Worm (Caenorhabditis elegans) whole organism, L4 larva: ENCODE measurements around the gene nlp-101.

ENCODE experiments used
- R02D3.7 ChIP-seq: fragments of 150-350 bp; sonication (generic microtip); optimal IDR thresholded peaks from 3 replicates; lab custom pipeline; 2014; ENCODE audit warnings: missing biosample characterization, missing genetic modification characterization
- Y5F2A.4 ChIP-seq: fragments of 200-800 bp; sonication (Bioruptor generic); optimal IDR thresholded peaks from 2 replicates; lab custom pipeline; 2018; ENCODE audit warnings: mild to moderate bottlenecking, missing genetic modification characterization, missing compliant biosample characterization
- ZK337.2 ChIP-seq: fragments of 200-800 bp; sonication (Bioruptor generic); IDR thresholded peaks from 2 replicates; pipeline ENCODE4 v1.3.6; 2022; ENCODE audit warnings: missing genetic modification reagents, missing genetic modification characterization, missing compliant biosample characterization
- ZK546.5 ChIP-seq, 2 experiments: sonication (generic microtip); optimal IDR thresholded peaks; 2 replicates each; lab custom pipeline; 2017; ENCODE audit warnings: missing biosample characterization in 2 of 2, missing genetic modification characterization in 2 of 2
- aha-1 ChIP-seq: fragments of 150-350 bp; peaks from one replicate; lab custom pipeline; 2014; ENCODE audit warnings: missing biosample characterization, missing genetic modification characterization
- ceh-20 ChIP-seq: fragments of 200-800 bp; sonication (Bioruptor generic); IDR thresholded peaks from 2 replicates; pipeline ENCODE4 v1.3.6; 2022; ENCODE audit warnings: missing genetic modification reagents, missing genetic modification characterization, missing compliant biosample characterization
- ceh-28 ChIP-seq: fragments of 150-350 bp; optimal IDR thresholded peaks from 2 replicates; lab custom pipeline; 2014; ENCODE audit warnings: missing biosample characterization, missing genetic modification reagents, missing genetic modification characterization
- daf-16 ChIP-seq, 3 experiments: sonication (generic microtip); optimal IDR thresholded peaks; 2 replicates each; lab custom pipeline; 2016 to 2017; ENCODE audit warnings: missing genetic modification characterization in 3 of 3, missing genetic modification reagents in 3 of 3, mild to moderate bottlenecking in 2 of 3, missing compliant biosample characterization in 2 of 3, missing biosample characterization in 1 of 3, moderate library complexity in 1 of 3
- daf-8 ChIP-seq: fragments of 200-800 bp; sonication (Bioruptor generic); IDR thresholded peaks from 2 replicates; pipeline ENCODE4 v1.3.6; 2022; ENCODE audit warnings: missing genetic modification characterization, missing compliant biosample characterization
- dmd-6 ChIP-seq: fragments of 200-800 bp; sonication (Bioruptor generic); IDR thresholded peaks from 2 replicates; pipeline ENCODE4 v1.3.6; 2022; ENCODE audit warnings: missing genetic modification reagents, missing genetic modification characterization, missing compliant biosample characterization
- dve-1 ChIP-seq: sonication (generic microtip); optimal IDR thresholded peaks from 2 replicates; lab custom pipeline; 2017; ENCODE audit warnings: antibody characterized with exemption, mild to moderate bottlenecking, missing genetic modification characterization, missing compliant biosample characterization; ENCODE audit not compliant: insufficient read depth
- hif-1 ChIP-seq, 2 experiments: sonication (generic microtip); optimal IDR thresholded peaks; 2 replicates each; lab custom pipeline; 2016 to 2017; ENCODE audit warnings: missing compliant biosample characterization in 2 of 2, missing genetic modification characterization in 2 of 2, missing genetic modification reagents in 2 of 2, missing genotype in 2 of 2, mild to moderate bottlenecking in 1 of 2
- hlh-11 ChIP-seq: fragments of 200-800 bp; sonication (Bioruptor generic); optimal IDR thresholded peaks from 2 replicates; lab custom pipeline; 2018; ENCODE audit warnings: mild to moderate bottlenecking, missing genetic modification characterization, missing compliant biosample characterization
- hlh-30 ChIP-seq: sonication (generic microtip); optimal IDR thresholded peaks from 2 replicates; lab custom pipeline; 2017; ENCODE audit warnings: antibody characterized with exemption, mild to moderate bottlenecking, missing genetic modification characterization, missing compliant biosample characterization; ENCODE audit not compliant: insufficient read depth
- mep-1 ChIP-seq: fragments of 150-350 bp; sonication (generic microtip); optimal IDR thresholded peaks from 3 replicates; lab custom pipeline; 2014; ENCODE audit warnings: missing biosample characterization, missing genetic modification characterization
- nhr-10 ChIP-seq: fragments of 150-350 bp; optimal IDR thresholded peaks from 2 replicates; lab custom pipeline; 2014; ENCODE audit warnings: missing biosample characterization, missing genetic modification characterization
- nhr-11 ChIP-seq: fragments of 150-350 bp; optimal IDR thresholded peaks from 2 replicates; lab custom pipeline; 2014; ENCODE audit warnings: missing biosample characterization, missing genetic modification characterization
- pqm-1 ChIP-seq: sonication (generic microtip); optimal IDR thresholded peaks from 2 replicates; lab custom pipeline; 2017; ENCODE audit warnings: missing biosample characterization, missing genetic modification characterization
- spr-1 ChIP-seq: sonication (generic microtip); optimal IDR thresholded peaks from 2 replicates; lab custom pipeline; 2016; ENCODE audit warnings: mild to moderate bottlenecking, missing genetic modification characterization, missing compliant biosample characterization
- tra-1 ChIP-seq: fragments of 200-800 bp; sonication (Bioruptor generic); IDR thresholded peaks from 2 replicates; pipeline ENCODE4 v1.3.6; 2022; ENCODE audit warnings: missing genetic modification reagents, missing genetic modification characterization, missing compliant biosample characterization
- unc-39 ChIP-seq: sonication (generic microtip); optimal IDR thresholded peaks from 2 replicates; lab custom pipeline; 2017; ENCODE audit warnings: missing biosample characterization, missing genetic modification characterization
- unc-62 ChIP-seq, 3 experiments: fragments of 150-350 bp in 1 of 3; sonication (generic microtip); optimal IDR thresholded peaks in 2 of 3; peaks in 1 of 3; 1 replicate in 1 of 3; 2 replicates in 2 of 3; lab custom pipeline; 2014 to 2017; ENCODE audit warnings: missing biosample characterization in 3 of 3, missing genetic modification characterization in 3 of 3, missing genetic modification reagents in 3 of 3, missing genotype in 1 of 3
- zfp-2 ChIP-seq: sonication (generic microtip); optimal IDR thresholded peaks from 2 replicates; lab custom pipeline; 2016; ENCODE audit warnings: mild to moderate bottlenecking, missing genetic modification characterization, missing compliant biosample characterization
- zfp-3 ChIP-seq: fragments of 200-800 bp; sonication (Bioruptor generic); conservative IDR thresholded peaks from 2 replicates; pipeline ENCODE4 v1.3.6; 2022; ENCODE audit warnings: missing genetic modification reagents, missing genetic modification characterization, missing compliant biosample characterization

Gene nlp-101

ce11 chrX:7842241-7842640, 3.6 kb downstream of the nlp-101 start, which contains the start of gene idpp-11 (continued):
- TF ChIP-seq spr-1 (tag; lab: Kevin White, UChicago), result no peak
- no peak for TF ChIP-seq nhr-10 (tag; lab: Kevin White, UChicago)
- no peak for TF ChIP-seq pqm-1
- TF ChIP-seq, all 104 proteins: peak for 0

ce11 chrX:7847413-7847812, 8.7 kb downstream of the nlp-101 start, which contains the start of gene C54D2.6:
Gene C54D2.6 (minus strand): TSS chrX:7847513.
- TF ChIP-seq unc-39 (tag; lab: Kevin White, UChicago) (no peak), unc-62 (GFP tag; optimal IDR thresholded peaks at IDR 0.05 in 1 of 2; lab: Kevin White, UChicago) (peak in 1 of 2 experiments; percentile 86), unc-62 (tag; optimal IDR thresholded peaks at IDR 0.05; lab: Kevin White, UChicago) (no peak)

- TF ChIP-seq hlh-30 (tag; lab: Kevin White, UChicago) (peak; percentile 35), mep-1 (tag; lab: Kevin White, UChicago) (no peak), hif-1 (tag; optimal IDR thresholded peaks at IDR 0.05; lab: Kevin White, UChicago) (peak in 1 of 2 experiments; percentile 38), hlh-11 (tag; lab: Kevin White, UChicago) (peak; percentile 54), tra-1 (GFP tag; lab: Robert Waterston, UW) (no peak), ceh-20 (GFP tag; lab: Robert Waterston, UW) (peak; percentile 29; the same call in 1 of the 2 replicates), unc-62 (GFP tag; optimal IDR thresholded peaks at IDR 0.05 in 1 of 2; lab: Kevin White, UChicago) (peak in 1 of 2 experiments; percentile 93), unc-62 (tag; optimal IDR thresholded peaks at IDR 0.05; lab: Kevin White, UChicago) (no peak), nhr-11 (tag; lab: Kevin White, UChicago) (peak; percentile 61), daf-16 (GFP tag; optimal IDR thresholded peaks at IDR 0.05; lab: Kevin White, UChicago) (peak in 1 of 2 experiments; percentile 40), daf-16 (tag; optimal IDR thresholded peaks at IDR 0.05; lab: Kevin White, UChicago) (peak; percentile 26), dmd-6 (GFP tag; lab: Robert Waterston, UW) (peak; percentile 37; the same call in 1 of the 2 replicates), Y5F2A.4 (GFP tag; lab: Kevin White, UChicago) (no peak)
Observed at ce11 chrX:7866493-7866892, 27.8 kb downstream of the nlp-101 start.

- TF ChIP-seq hif-1 (tag; optimal IDR thresholded peaks at IDR 0.05; lab: Kevin White, UChicago) (peak in 1 of 2 experiments; percentile 52), unc-62 (GFP tag; optimal IDR thresholded peaks at IDR 0.05 in 1 of 2; lab: Kevin White, UChicago) (peak in 1 of 2 experiments; percentile 96), unc-62 (tag; optimal IDR thresholded peaks at IDR 0.05; lab: Kevin White, UChicago) (no peak), ZK546.5 (tag; optimal IDR thresholded peaks at IDR 0.05; lab: Kevin White, UChicago) (no peak), dve-1 (tag; lab: Kevin White, UChicago) (peak; percentile 1), daf-16 (GFP tag; optimal IDR thresholded peaks at IDR 0.05; lab: Kevin White, UChicago) (no peak), daf-16 (tag; optimal IDR thresholded peaks at IDR 0.05; lab: Kevin White, UChicago) (peak; percentile 55), aha-1 (tag; lab: Kevin White, UChicago) (peak; percentile 9)
Observed at ce11 chrX:7867307-7867706, 28.6 kb downstream of the nlp-101 start.

ce11 chrX:7873350-7873749, 34.7 kb downstream of the nlp-101 start:
- TF ChIP-seq unc-62 (GFP tag; optimal IDR thresholded peaks at IDR 0.05 in 1 of 2; lab: Kevin White, UChicago) (peak in 1 of 2 experiments; percentile 51), unc-62 (tag; optimal IDR thresholded peaks at IDR 0.05; lab: Kevin White, UChicago) (no peak), tra-1 (GFP tag; lab: Robert Waterston, UW) (no peak)

ce11 chrX:7875854-7876253, 37.2 kb downstream of the nlp-101 start, which contains the start of gene cca-1:
Gene cca-1 (minus strand): TSS chrX:7875954.
- TF ChIP-seq ZK337.2 (GFP tag; lab: Robert Waterston, UW), result no peak
- no peak for TF ChIP-seq zfp-3 (GFP tag; lab: Robert Waterston, UW)
- TF ChIP-seq zfp-2 (tag; lab: Kevin White, UChicago), result no peak
- no peak for TF ChIP-seq ceh-28 (tag; lab: Kevin White, UChicago)
- TF ChIP-seq, all 104 proteins: peak for 0

ce11 chrX:7880848-7881247, 42.2 kb downstream of the nlp-101 start, which contains the start of gene C39D10.8:
Gene C39D10.8 (minus strand): TSS chrX:7880948.
- TF ChIP-seq daf-8, result no peak
- TF ChIP-seq unc-62 (GFP tag; optimal IDR thresholded peaks at IDR 0.05 in 1 of 2; lab: Kevin White, UChicago), result peak in 1 of 2 experiments; percentile 29
- TF ChIP-seq unc-62 (tag; optimal IDR thresholded peaks at IDR 0.05; lab: Kevin White, UChicago), result no peak
- TF ChIP-seq dmd-6 (GFP tag; lab: Robert Waterston, UW), result no peak
- TF ChIP-seq R02D3.7 (tag; lab: Kevin White, UChicago), result no peak
